Worm (Caenorhabditis elegans) whole organism, L3 larva: ENCODE measurements around the gene nsy-7.

ENCODE experiments used
- daf-12 ChIP-seq: fragments of 150-350 bp; optimal IDR thresholded peaks from 2 replicates; lab custom pipeline; 2014; ENCODE audit warnings: missing biosample characterization, missing genetic modification reagents, missing genetic modification characterization
- jun-1 ChIP-seq: fragments of 150-350 bp; optimal IDR thresholded peaks from 2 replicates; lab custom pipeline; 2014; ENCODE audit warnings: missing biosample characterization, missing genetic modification reagents, missing genetic modification characterization
- lsy-12 ChIP-seq: sonication (generic microtip); optimal IDR thresholded peaks from 2 replicates; lab custom pipeline; 2016; ENCODE audit warnings: mild to moderate bottlenecking, missing genetic modification characterization, missing compliant biosample characterization
- mdl-1 ChIP-seq: fragments of 150-350 bp; optimal IDR thresholded peaks from 2 replicates; lab custom pipeline; 2014; ENCODE audit warnings: missing biosample characterization, missing genetic modification characterization
- nhr-11 ChIP-seq: fragments of 150-350 bp; optimal IDR thresholded peaks from 2 replicates; lab custom pipeline; 2014; ENCODE audit warnings: missing biosample characterization, missing genetic modification characterization
- nhr-25 ChIP-seq: sonication (generic microtip); optimal IDR thresholded peaks from 2 replicates; lab custom pipeline; 2017; ENCODE audit warnings: missing biosample characterization, missing genetic modification characterization
- pqm-1 ChIP-seq: fragments of 150-350 bp; optimal IDR thresholded peaks from 2 replicates; lab custom pipeline; 2017; ENCODE audit warnings: missing biosample characterization, missing genetic modification characterization, inconsistent platforms
- snpc-4 ChIP-seq: fragments of 150-350 bp; optimal IDR thresholded peaks from 2 replicates; lab custom pipeline; 2014; ENCODE audit warnings: missing biosample characterization, missing genetic modification characterization
- tbx-2 ChIP-seq: sonication (generic microtip); optimal IDR thresholded peaks from 2 replicates; lab custom pipeline; 2016; ENCODE audit warnings: mild to moderate bottlenecking, missing genetic modification characterization, missing compliant biosample characterization

- no peak for TF ChIP-seq pqm-1 (tag; lab: Kevin White, UChicago)
- TF ChIP-seq lsy-12 (tag; lab: Kevin White, UChicago), result no peak
- TF ChIP-seq nhr-11 (tag; lab: Kevin White, UChicago), result no peak
- TF ChIP-seq nhr-25, result peak; percentile 0
- TF ChIP-seq mdl-1 (tag; lab: Kevin White, UChicago), result no peak
- no peak for TF ChIP-seq daf-12 (tag; lab: Kevin White, UChicago)
- TF ChIP-seq snpc-4 (tag; lab: Kevin White, UChicago), result no peak
- TF ChIP-seq jun-1 (tag; lab: Kevin White, UChicago), result no peak
- no peak for TF ChIP-seq tbx-2 (tag; lab: Kevin White, UChicago)
These were observed 26.7 kb upstream of the nsy-7 start, which contains the start of gene Y42H9AR.1 for ce11 chrIV:8113161-8113560.
